Worm (Caenorhabditis elegans): Measurements from ENCODE around the gene idpb-1.

DNA sequence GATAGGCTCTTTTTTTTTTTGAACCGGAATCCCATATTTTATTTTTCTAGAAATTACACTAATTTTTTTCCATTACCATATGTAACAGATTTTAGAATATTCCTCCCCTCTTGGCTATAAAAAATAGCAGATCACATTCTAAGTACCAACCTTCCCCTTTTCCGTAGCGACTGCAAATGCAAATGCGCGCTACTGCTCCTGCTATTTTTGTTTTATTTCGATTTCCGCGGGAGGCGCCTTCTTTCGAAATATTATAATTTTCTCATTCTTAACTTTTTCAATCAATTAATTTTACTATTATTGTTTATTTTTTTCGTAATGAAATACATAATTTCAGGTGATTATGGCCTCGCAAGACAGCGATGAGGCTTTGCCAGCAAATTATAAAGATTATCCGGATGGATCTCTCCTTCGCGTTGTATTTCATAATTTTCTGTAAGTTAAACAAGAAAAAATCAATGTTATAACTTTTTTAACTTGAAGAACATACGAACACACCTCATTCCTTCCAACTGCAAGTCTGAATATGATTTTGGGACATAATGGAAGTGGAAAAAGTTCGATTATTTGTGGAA, 39.9 kb upstream of the idpb-1 start, which contains the start of gene smc-5:
- no peak for TF ChIP-seq unc-86 (tag; optimal IDR thresholded peaks at IDR 0.05)
- TF ChIP-seq pqm-1 (tag; optimal IDR thresholded peaks at IDR 0.05) = peak; percentile 23
- no peak for TF ChIP-seq nhr-11 (tag; optimal IDR thresholded peaks at IDR 0.05)
- no peak for TF ChIP-seq odd-2 (tag; optimal IDR thresholded peaks at IDR 0.05)
- TF ChIP-seq sox-4 (tag; optimal IDR thresholded peaks at IDR 0.05) = no peak
- TF ChIP-seq sdc-2 (tag; optimal IDR thresholded peaks at IDR 0.05) = no peak
- TF ChIP-seq ahr-1 (tag; optimal IDR thresholded peaks at IDR 0.05) = no peak
